Worm (Caenorhabditis elegans): ENCODE data around the gene C26D10.7.

The C26D10.7 gene

ce11 chrII:8358466-8358865 is 24.7 kb downstream of the C26D10.7 start:
- TF ChIP-seq klf-2 (GFP tag; conservative IDR thresholded peaks at IDR 0.05): no peak
- no peak for TF ChIP-seq ztf-23 (GFP tag; IDR thresholded peaks at IDR 0.05)
- no peak for TF ChIP-seq med-1 (GFP tag; optimal IDR thresholded peaks at IDR 0.05; ENCODE audit: insufficient read depth)
- no peak for TF ChIP-seq tab-1 (GFP tag; IDR thresholded peaks at IDR 0.05)
- no peak for TF ChIP-seq ref-1 (GFP tag; conservative IDR thresholded peaks at IDR 0.05)
- TF ChIP-seq cog-1 (tag; optimal IDR thresholded peaks at IDR 0.05): no peak
- no peak for TF ChIP-seq flt-1 (GFP tag; IDR thresholded peaks at IDR 0.05)
- TF ChIP-seq T22C8.4 (GFP tag; IDR thresholded peaks at IDR 0.05): no peak
- TF ChIP-seq ztf-29 (GFP tag; IDR thresholded peaks at IDR 0.05): no peak

- TF ChIP-seq ztf-23 (GFP tag; IDR thresholded peaks at IDR 0.05) (no peak), ztf-29 (GFP tag; IDR thresholded peaks at IDR 0.05) (no peak), T22C8.4 (GFP tag; IDR thresholded peaks at IDR 0.05) (no peak), klf-2 (GFP tag; conservative IDR thresholded peaks at IDR 0.05) (no peak), med-1 (GFP tag; optimal IDR thresholded peaks at IDR 0.05; ENCODE audit: insufficient read depth) (no peak), ref-1 (GFP tag; conservative IDR thresholded peaks at IDR 0.05) (no peak), flt-1 (GFP tag; IDR thresholded peaks at IDR 0.05) (no peak), cog-1 (tag; optimal IDR thresholded peaks at IDR 0.05) (no peak), tab-1 (GFP tag; IDR thresholded peaks at IDR 0.05) (no peak)
Observed at ce11 chrII:8359350-8359749, 25.6 kb downstream of the C26D10.7 start, which contains the start of gene col-77. Gene col-77, minus strand, starts transcription at chrII:8359381.

DNA sequence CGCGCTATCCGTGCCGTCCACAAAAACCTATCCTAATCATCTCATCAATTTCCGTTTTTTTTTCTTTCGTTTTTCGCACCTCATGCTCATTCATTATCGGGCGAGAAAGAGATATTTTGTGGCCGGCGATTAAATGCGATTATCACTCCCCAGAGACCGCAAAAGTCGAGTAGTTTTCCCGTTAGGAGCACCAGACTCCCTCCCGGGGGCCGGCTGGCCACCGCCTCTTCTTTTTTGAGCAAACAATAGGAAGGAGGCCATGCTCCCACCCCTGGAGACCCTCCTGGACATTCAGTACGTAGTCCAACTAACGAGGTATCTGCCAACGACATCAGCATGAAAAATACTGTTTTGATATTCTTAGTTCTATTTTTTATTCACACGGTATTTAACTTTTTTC is 26.7 kb downstream of the C26D10.7 start, which contains the start of gene M195.2:
M195.2 (plus strand) TSS at position 301 of the 400 bp plus-strand sequence.
- TF ChIP-seq med-1 (GFP tag; optimal IDR thresholded peaks at IDR 0.05; ENCODE audit: insufficient read depth): no peak
- 0 out of 2 replicates have a peak, but pooled peaks have one; percentile 62 for TF ChIP-seq tab-1 (GFP tag; IDR thresholded peaks at IDR 0.05)

ce11 chrII:8369059-8369458 is 35.3 kb downstream of the C26D10.7 start, which contains the start of gene amt-3:
Gene amt-3, minus strand, starts transcription at chrII:8369159.
- TF ChIP-seq cog-1 (tag; optimal IDR thresholded peaks at IDR 0.05) (no peak), tab-1 (GFP tag; IDR thresholded peaks at IDR 0.05) (no peak), med-1 (GFP tag; optimal IDR thresholded peaks at IDR 0.05; ENCODE audit: insufficient read depth) (no peak), ztf-23 (GFP tag; IDR thresholded peaks at IDR 0.05) (no peak), flt-1 (GFP tag; IDR thresholded peaks at IDR 0.05) (no peak), klf-2 (GFP tag; conservative IDR thresholded peaks at IDR 0.05) (no peak), ztf-29 (GFP tag; IDR thresholded peaks at IDR 0.05) (no peak), ref-1 (GFP tag; conservative IDR thresholded peaks at IDR 0.05) (no peak)

DNA sequence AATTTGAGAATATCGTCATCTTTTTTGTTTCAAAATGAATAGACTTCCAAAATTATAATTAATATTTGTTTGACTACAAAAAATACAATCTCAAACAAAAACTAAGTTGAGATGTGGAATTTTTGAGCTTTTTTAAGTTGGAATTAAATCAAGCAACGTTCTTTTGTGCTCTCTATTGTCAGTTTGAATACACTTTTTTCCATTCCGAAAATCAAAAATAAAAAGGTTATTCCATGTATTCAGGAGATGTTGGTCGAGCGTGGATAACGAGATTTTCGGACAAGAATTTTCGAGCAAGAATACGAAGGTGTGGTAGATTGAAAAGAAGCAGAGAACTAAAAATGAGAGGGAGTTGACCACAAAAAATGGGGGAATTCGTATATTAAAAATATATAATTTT is 36.5 kb downstream of the C26D10.7 start:
- TF ChIP-seq flt-1 (GFP tag; IDR thresholded peaks at IDR 0.05) (no peak), T22C8.4 (GFP tag; IDR thresholded peaks at IDR 0.05) (no peak), cog-1 (tag; optimal IDR thresholded peaks at IDR 0.05) (no peak), med-1 (GFP tag; optimal IDR thresholded peaks at IDR 0.05; ENCODE audit: insufficient read depth) (no peak), ztf-29 (GFP tag; IDR thresholded peaks at IDR 0.05) (no peak), ztf-23 (GFP tag; IDR thresholded peaks at IDR 0.05) (no peak), klf-2 (GFP tag; conservative IDR thresholded peaks at IDR 0.05) (no peak), tab-1 (GFP tag; IDR thresholded peaks at IDR 0.05) (no peak), ref-1 (GFP tag; conservative IDR thresholded peaks at IDR 0.05) (no peak)

DNA sequence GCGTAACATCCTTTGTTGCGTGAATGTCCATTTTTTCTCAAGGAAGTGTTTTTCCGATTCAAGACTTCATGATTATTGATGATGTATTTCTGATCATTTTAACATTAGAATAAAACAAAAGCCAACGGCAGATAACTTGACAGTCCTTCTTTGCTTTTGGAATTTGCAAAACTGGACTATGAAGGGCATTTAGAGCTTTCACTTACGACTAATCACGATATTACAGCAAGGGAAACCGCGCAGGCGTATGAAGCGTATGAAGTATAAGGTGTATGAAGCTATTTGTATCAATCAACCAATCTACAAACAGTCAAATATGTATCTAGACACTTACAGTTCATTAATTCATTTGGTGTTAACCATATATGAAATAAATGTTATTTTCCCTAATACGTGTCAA is 44.0 kb downstream of the C26D10.7 start:
- TF ChIP-seq klf-2 (GFP tag; conservative IDR thresholded peaks at IDR 0.05) (no peak), T22C8.4 (GFP tag; IDR thresholded peaks at IDR 0.05) (no peak), med-1 (GFP tag; optimal IDR thresholded peaks at IDR 0.05; ENCODE audit: insufficient read depth) (no peak), ztf-29 (GFP tag; IDR thresholded peaks at IDR 0.05) (no peak), tab-1 (GFP tag; IDR thresholded peaks at IDR 0.05) (no peak), cog-1 (tag; optimal IDR thresholded peaks at IDR 0.05) (no peak), ztf-23 (GFP tag; IDR thresholded peaks at IDR 0.05) (no peak), flt-1 (GFP tag; IDR thresholded peaks at IDR 0.05) (no peak), ref-1 (GFP tag; conservative IDR thresholded peaks at IDR 0.05) (no peak)

DNA sequence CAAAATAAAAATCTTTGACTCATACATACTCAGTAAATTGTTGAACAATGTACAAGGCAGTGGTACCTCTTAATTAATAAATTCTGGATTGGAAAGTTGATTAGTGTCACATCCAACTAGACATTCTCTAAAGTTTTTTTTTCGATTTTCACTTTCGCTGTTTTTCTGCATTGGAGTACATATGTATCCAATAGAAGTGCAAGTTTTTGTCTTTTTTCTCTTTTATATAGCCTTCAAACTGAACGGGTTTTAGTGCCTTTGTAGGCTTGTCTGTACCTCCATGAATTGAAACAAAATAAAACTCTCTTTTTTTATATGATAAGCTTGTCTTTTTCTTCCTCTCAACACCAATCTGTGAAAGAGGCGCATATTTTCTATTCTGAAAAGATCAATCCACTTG is 46.4 kb downstream of the C26D10.7 start:
- TF ChIP-seq T22C8.4 (GFP tag; IDR thresholded peaks at IDR 0.05): no peak
- TF ChIP-seq med-1 (GFP tag; optimal IDR thresholded peaks at IDR 0.05; ENCODE audit: insufficient read depth): no peak
- no peak for TF ChIP-seq ztf-23 (GFP tag; IDR thresholded peaks at IDR 0.05)
- TF ChIP-seq ref-1 (GFP tag; conservative IDR thresholded peaks at IDR 0.05): no peak
- TF ChIP-seq flt-1 (GFP tag; IDR thresholded peaks at IDR 0.05): no peak
- TF ChIP-seq ztf-29 (GFP tag; IDR thresholded peaks at IDR 0.05): no peak
- TF ChIP-seq cog-1 (tag; optimal IDR thresholded peaks at IDR 0.05): no peak
- no peak for TF ChIP-seq tab-1 (GFP tag; IDR thresholded peaks at IDR 0.05)

DNA sequence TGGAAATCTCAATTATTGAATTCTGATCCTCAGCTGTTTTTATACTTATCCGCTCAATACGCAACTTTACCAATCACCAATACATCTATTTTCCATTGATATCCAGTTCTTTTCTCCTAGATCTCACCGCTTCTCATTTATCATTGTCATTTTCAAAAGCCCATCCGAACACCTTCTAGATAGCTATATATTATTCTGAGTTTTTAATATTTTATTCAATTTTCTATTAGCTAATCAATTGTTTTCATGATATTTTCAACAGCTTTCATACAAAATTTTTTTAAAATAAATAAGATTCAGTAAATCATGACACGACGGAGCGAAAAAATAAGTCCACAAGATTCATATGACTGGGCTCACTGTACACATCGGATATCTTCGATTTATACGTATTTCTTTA is 47.5 kb downstream of the C26D10.7 start, which contains the start of gene F49E12.12:
F49E12.12 (plus strand) TSS at position 301 of the 400 bp plus-strand sequence.
- TF ChIP-seq T22C8.4 (GFP tag; IDR thresholded peaks at IDR 0.05) (no peak), tab-1 (GFP tag; IDR thresholded peaks at IDR 0.05) (no peak), ref-1 (GFP tag; conservative IDR thresholded peaks at IDR 0.05) (no peak), ztf-29 (GFP tag; IDR thresholded peaks at IDR 0.05) (no peak), ztf-23 (GFP tag; IDR thresholded peaks at IDR 0.05) (no peak), cog-1 (tag; optimal IDR thresholded peaks at IDR 0.05) (no peak), flt-1 (GFP tag; IDR thresholded peaks at IDR 0.05) (no peak), klf-2 (GFP tag; conservative IDR thresholded peaks at IDR 0.05) (no peak), med-1 (GFP tag; optimal IDR thresholded peaks at IDR 0.05; ENCODE audit: insufficient read depth) (no peak)

DNA sequence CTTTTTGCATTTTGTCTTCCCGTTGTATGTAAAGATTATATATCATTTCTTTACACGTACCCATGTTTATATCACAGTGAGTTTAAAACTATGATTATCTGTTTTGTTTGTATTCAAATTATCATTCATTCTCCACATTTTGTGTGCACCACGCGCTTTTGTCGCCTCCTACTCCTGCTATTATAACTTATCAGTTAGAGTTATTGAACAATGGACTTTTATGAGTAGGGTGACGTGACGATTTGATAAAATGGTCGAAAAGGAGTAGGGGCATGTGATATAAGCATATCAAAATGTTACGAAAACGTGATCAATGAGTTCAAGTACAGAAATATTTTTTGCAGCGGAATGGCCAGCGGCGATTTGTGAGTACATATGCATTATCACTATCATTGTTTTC is 49.1 kb downstream of the C26D10.7 start:
- no peak for TF ChIP-seq cog-1 (tag; optimal IDR thresholded peaks at IDR 0.05)
- no peak for TF ChIP-seq ztf-29 (GFP tag; IDR thresholded peaks at IDR 0.05)
- no peak for TF ChIP-seq klf-2 (GFP tag; conservative IDR thresholded peaks at IDR 0.05)
- no peak for TF ChIP-seq med-1 (GFP tag; optimal IDR thresholded peaks at IDR 0.05; ENCODE audit: insufficient read depth)
- TF ChIP-seq ref-1 (GFP tag; conservative IDR thresholded peaks at IDR 0.05): no peak
- TF ChIP-seq ztf-23 (GFP tag; IDR thresholded peaks at IDR 0.05): no peak

- no peak for TF ChIP-seq tab-1 (GFP tag; IDR thresholded peaks at IDR 0.05)
- TF ChIP-seq med-1 (GFP tag; optimal IDR thresholded peaks at IDR 0.05; ENCODE audit: insufficient read depth): no peak
- TF ChIP-seq ztf-29 (GFP tag; IDR thresholded peaks at IDR 0.05): no peak
- no peak for TF ChIP-seq cog-1 (tag; optimal IDR thresholded peaks at IDR 0.05)
- no peak for TF ChIP-seq klf-2 (GFP tag; conservative IDR thresholded peaks at IDR 0.05)
- no peak for TF ChIP-seq ztf-23 (GFP tag; IDR thresholded peaks at IDR 0.05)
- TF ChIP-seq ref-1 (GFP tag; conservative IDR thresholded peaks at IDR 0.05): no peak
Observed at ce11 chrII:8384344-8384743, 50.6 kb downstream of the C26D10.7 start.

Measured in whole organism, midembryonic.